Fruit fly (Drosophila melanogaster) whole organism, wandering third instar larva: Measurements from ENCODE around the gene CG8671.

Experiments
- GATAd ChIP-seq: sonication (Bioruptor generic); optimal IDR thresholded peaks from 2 replicates; lab custom pipeline; 2016; ENCODE audit warnings: missing biosample characterization, missing genetic modification characterization
- OdsH ChIP-seq: fragments of 200-800 bp; sonication (Bioruptor generic); optimal IDR thresholded peaks from 2 replicates; lab custom pipeline; 2016; ENCODE audit warnings: missing biosample characterization, mild to moderate bottlenecking, missing genetic modification characterization
- br ChIP-seq: fragments of 200-800 bp; sonication (Bioruptor generic); optimal IDR thresholded peaks from 2 replicates; lab custom pipeline; 2016; ENCODE audit warnings: missing biosample characterization, missing genetic modification characterization
- dmrt93B ChIP-seq: fragments of 200-800 bp; sonication (Bioruptor generic); optimal IDR thresholded peaks from 2 replicates; lab custom pipeline; 2018; ENCODE audit warnings: missing biosample characterization, mild to moderate bottlenecking, missing genetic modification characterization
- ey ChIP-seq: fragments of 200-800 bp; sonication (Bioruptor generic); optimal IDR thresholded peaks from 2 replicates; lab custom pipeline; 2016; ENCODE audit warnings: missing biosample characterization, missing genetic modification characterization
- fru ChIP-seq: fragments of 200-800 bp; sonication (Bioruptor generic); optimal IDR thresholded peaks from 3 replicates; lab custom pipeline; 2016; ENCODE audit warnings: missing biosample characterization, mild to moderate bottlenecking, missing genetic modification characterization
- h ChIP-seq: fragments of 200-800 bp; sonication (Bioruptor generic); optimal IDR thresholded peaks from 3 replicates; lab custom pipeline; 2016; ENCODE audit warnings: missing biosample characterization, mild to moderate bottlenecking, missing genetic modification characterization
- pan ChIP-seq: fragments of >200 bp; optimal IDR thresholded peaks from 2 replicates; lab custom pipeline; 2017
- psq ChIP-seq: fragments of 200-800 bp; sonication (Bioruptor generic); optimal IDR thresholded peaks from 3 replicates; lab custom pipeline; 2017; ENCODE audit warnings: missing biosample characterization, mild to moderate bottlenecking, missing genetic modification characterization, moderate library complexity

DNA sequence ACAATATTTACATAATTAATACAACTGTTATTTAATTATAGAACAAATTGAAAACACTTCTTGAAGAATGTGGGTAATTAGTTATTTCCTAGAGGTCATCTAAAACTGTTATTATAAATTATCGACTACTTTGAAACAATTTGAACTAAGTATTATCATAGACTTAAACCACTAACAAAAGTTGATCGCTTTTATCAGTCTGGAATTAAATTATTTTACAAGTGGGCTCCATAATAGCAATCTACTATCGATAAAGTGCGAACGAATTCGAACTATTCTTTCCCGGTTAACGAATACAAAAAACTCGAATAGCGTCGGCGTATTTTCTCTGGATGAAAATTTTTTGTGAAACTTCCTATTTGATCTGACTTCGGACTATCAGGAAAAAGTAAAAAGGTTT lies 26.1 kb upstream of the CG8671 start, which contains the start of gene CG31626:
- TF ChIP-seq psq (GFP tag; lab: Kevin White, UChicago), result no peak
- TF ChIP-seq pan (lab: Kevin White, UChicago), result no peak
- TF ChIP-seq h, result no peak
- TF ChIP-seq fru (GFP tag; lab: Kevin White, UChicago), result no peak
- no peak for TF ChIP-seq br (GFP tag; lab: Kevin White, UChicago)
- TF ChIP-seq dmrt93B (GFP tag; lab: Kevin White, UChicago), result no peak
- TF ChIP-seq GATAd (GFP tag; lab: Kevin White, UChicago), result no peak
- no peak for TF ChIP-seq OdsH (GFP tag; lab: Kevin White, UChicago)
- TF ChIP-seq ey (GFP tag; lab: Kevin White, UChicago), result no peak
